Worm (Caenorhabditis elegans): ENCODE data around the gene Y53F4B.10.

DNA sequence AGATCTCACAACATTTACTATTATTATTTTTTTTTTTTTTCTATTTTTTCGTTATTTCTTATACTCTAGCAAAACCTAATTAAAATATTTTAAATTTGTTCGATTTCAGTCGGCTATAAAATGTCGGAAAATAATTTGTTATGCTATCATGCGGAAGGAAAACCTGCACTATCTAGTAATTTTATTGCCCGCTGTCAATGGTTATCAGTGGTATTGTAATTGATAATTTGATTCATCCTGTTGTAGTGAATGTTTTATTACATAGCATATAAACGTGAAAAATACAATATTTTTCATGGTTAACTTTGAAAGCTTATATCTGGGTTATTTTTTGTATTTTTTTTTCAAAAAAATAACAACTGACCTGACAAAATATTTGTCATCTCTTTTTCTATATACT lies 44.0 kb downstream of the Y53F4B.10 start:
- TF ChIP-seq C04F5.9 (tag; optimal IDR thresholded peaks at IDR 0.05) (no peak), nhr-77 (tag; optimal IDR thresholded peaks at IDR 0.05) (no peak)
